Fruit fly (Drosophila melanogaster) whole organism, embryonic: Measurements from ENCODE around the gene bol.

ENCODE experiments used
- B-H2 ChIP-seq: fragments of 200-800 bp; sonication (Bioruptor generic); optimal IDR thresholded peaks from 2 replicates; lab custom pipeline; 2018; ENCODE audit warnings: missing biosample characterization, mild to moderate bottlenecking, missing genetic modification characterization
- Bdp1 ChIP-seq: fragments of 200-800 bp; sonication (Bioruptor generic); optimal IDR thresholded peaks from 3 replicates; lab custom pipeline; 2016; ENCODE audit warnings: missing biosample characterization, missing genetic modification characterization
- CG10959 ChIP-seq: fragments of 200-800 bp; sonication (Bioruptor generic); IDR thresholded peaks from 2 replicates; pipeline ENCODE4 v1.3.6; 2022; ENCODE audit warnings: missing biosample characterization, missing genetic modification characterization
- CG11398 ChIP-seq: fragments of 200-800 bp; sonication (Bioruptor generic); optimal IDR thresholded peaks from 2 replicates; lab custom pipeline; 2016; ENCODE audit warnings: missing biosample characterization, missing genetic modification characterization
- CG12104 ChIP-seq: fragments of 200-800 bp; sonication (Bioruptor generic); optimal IDR thresholded peaks from 3 replicates; lab custom pipeline; 2016; ENCODE audit warnings: missing biosample characterization, missing genetic modification characterization
- CG13894 ChIP-seq: fragments of 200-800 bp; sonication (Bioruptor generic); optimal IDR thresholded peaks from 3 replicates; lab custom pipeline; 2018; ENCODE audit warnings: missing biosample characterization, mild to moderate bottlenecking, missing genetic modification characterization, moderate library complexity
- CG14014 ChIP-seq: fragments of 200-800 bp; sonication (Bioruptor generic); IDR thresholded peaks from 2 replicates; pipeline ENCODE4 v1.3.6; 2022; ENCODE audit warnings: missing biosample characterization, missing genetic modification characterization
- CG14710 ChIP-seq: fragments of 200-800 bp; sonication (Bioruptor generic); optimal IDR thresholded peaks from 3 replicates; lab custom pipeline; 2019; ENCODE audit warnings: missing biosample characterization, mild to moderate bottlenecking, missing genetic modification characterization, moderate library complexity
- CG15269 ChIP-seq: fragments of 200-800 bp; sonication (Bioruptor generic); optimal IDR thresholded peaks from 2 replicates; lab custom pipeline; 2018; ENCODE audit warnings: missing biosample characterization, mild to moderate bottlenecking, missing genetic modification characterization, moderate library complexity
- CG16815 ChIP-seq: fragments of 200-800 bp; sonication (Bioruptor generic); optimal IDR thresholded peaks from 3 replicates; lab custom pipeline; 2017; ENCODE audit warnings: missing biosample characterization, mild to moderate bottlenecking, missing genetic modification characterization
- CG18011 ChIP-seq: fragments of 200-800 bp; sonication (Bioruptor generic); optimal IDR thresholded peaks from 2 replicates; lab custom pipeline; 2017; ENCODE audit warnings: missing biosample characterization, missing genetic modification characterization, mild to moderate bottlenecking, moderate library complexity, missing genotype
- CG18619 ChIP-seq: fragments of 200-800 bp; sonication (Bioruptor generic); optimal IDR thresholded peaks from 3 replicates; lab custom pipeline; 2017; ENCODE audit warnings: missing biosample characterization, mild to moderate bottlenecking, missing genetic modification characterization
- CG31224 ChIP-seq: fragments of 200-800 bp; sonication (Bioruptor generic); IDR thresholded peaks from 2 replicates; pipeline ENCODE4 v1.3.6; 2022; ENCODE audit warnings: missing biosample characterization, missing genetic modification characterization
- CG8281 ChIP-seq: fragments of 200-800 bp; sonication (Bioruptor generic); optimal IDR thresholded peaks from 2 replicates; lab custom pipeline; 2018; ENCODE audit warnings: missing biosample characterization, mild to moderate bottlenecking, missing genetic modification characterization, moderate library complexity
- CG8944 ChIP-seq: fragments of 200-800 bp; sonication (Bioruptor generic); optimal IDR thresholded peaks from 3 replicates; lab custom pipeline; 2016; ENCODE audit warnings: missing biosample characterization, missing genetic modification characterization
- CG9437 ChIP-seq: fragments of 200-800 bp; sonication (Bioruptor generic); optimal IDR thresholded peaks from 2 replicates; lab custom pipeline; 2018; ENCODE audit warnings: missing biosample characterization, mild to moderate bottlenecking, missing genetic modification characterization
- D19A ChIP-seq: fragments of 200-800 bp; optimal IDR thresholded peaks from 3 replicates; lab custom pipeline; 2019; ENCODE audit warnings: missing biosample characterization, mild to moderate bottlenecking, missing genetic modification characterization, moderate library complexity
- Elba2 ChIP-seq: fragments of 200-800 bp; sonication (Bioruptor generic); optimal IDR thresholded peaks from 3 replicates; lab custom pipeline; 2016; ENCODE audit warnings: missing biosample characterization, missing genetic modification characterization
- Fer1 ChIP-seq: fragments of 200-800 bp; sonication (Bioruptor generic); optimal IDR thresholded peaks from 2 replicates; lab custom pipeline; 2017; ENCODE audit warnings: missing biosample characterization, mild to moderate bottlenecking, missing genetic modification characterization
- HHEX ChIP-seq: fragments of 200-800 bp; sonication (Bioruptor generic); optimal IDR thresholded peaks from 3 replicates; lab custom pipeline; 2017; ENCODE audit warnings: missing biosample characterization, mild to moderate bottlenecking, missing genetic modification characterization, missing genetic modification reagents
- Hmr ChIP-seq: fragments of 200-800 bp; sonication (Bioruptor generic); optimal IDR thresholded peaks from 3 replicates; lab custom pipeline; 2017; ENCODE audit warnings: mild to moderate bottlenecking, missing biosample characterization, missing genetic modification reagents, missing genetic modification characterization
- Med ChIP-seq: fragments of 200-800 bp; sonication (Bioruptor generic); peaks from one replicate; lab custom pipeline; 2016; ENCODE audit warnings: missing biosample characterization, missing genetic modification characterization, mild to moderate bottlenecking, inconsistent platforms, moderate library complexity
- PHDP ChIP-seq: fragments of 200-800 bp; sonication (Bioruptor generic); optimal IDR thresholded peaks from 3 replicates; lab custom pipeline; 2018; ENCODE audit warnings: missing biosample characterization, mild to moderate bottlenecking, missing genetic modification characterization, moderate library complexity
- Pdp1 ChIP-seq, 2 experiments: fragments of 200-800 bp; sonication (Bioruptor generic); optimal IDR thresholded peaks; 3 replicates each; lab custom pipeline; 2016; ENCODE audit warnings: missing biosample characterization in 2 of 2, missing genetic modification characterization in 2 of 2, mild to moderate bottlenecking in 1 of 2, moderate library complexity in 1 of 2
- Sox100B ChIP-seq: fragments of 200-800 bp; sonication (Bioruptor generic); optimal IDR thresholded peaks from 3 replicates; lab custom pipeline; 2018; ENCODE audit warnings: missing biosample characterization, mild to moderate bottlenecking, missing genetic modification characterization
- Usf ChIP-seq: fragments of 200-800 bp; sonication (Bioruptor generic); optimal IDR thresholded peaks from 2 replicates; lab custom pipeline; 2017; ENCODE audit warnings: missing genotype, missing biosample characterization, missing genetic modification characterization
- Xrp1 ChIP-seq: fragments of 200-800 bp; sonication (Bioruptor generic); IDR thresholded peaks from 2 replicates; pipeline ENCODE4 v1.3.6; 2022; ENCODE audit warnings: missing biosample characterization, missing genetic modification characterization
- az2 ChIP-seq: fragments of 200-800 bp; sonication (Bioruptor generic); optimal IDR thresholded peaks from 3 replicates; lab custom pipeline; 2016; ENCODE audit warnings: missing biosample characterization, missing genetic modification characterization
- cas ChIP-seq: fragments of 200-800 bp; sonication (Bioruptor generic); IDR thresholded peaks from 2 replicates; pipeline ENCODE4 v1.3.6; 2022; ENCODE audit warnings: missing biosample characterization, missing genetic modification characterization
- ci ChIP-seq: fragments of 200-800 bp; sonication (Bioruptor generic); IDR thresholded peaks from 3 replicates; pipeline ENCODE4 v1.3.6; 2022; ENCODE audit warnings: missing biosample characterization, missing genetic modification characterization
- dati ChIP-seq: fragments of 200-800 bp; sonication (Bioruptor generic); IDR thresholded peaks from 2 replicates; pipeline ENCODE4 v1.3.6; 2022; ENCODE audit warnings: missing biosample characterization, missing genetic modification characterization
- fd102C ChIP-seq: fragments of 200-800 bp; sonication (Bioruptor generic); optimal IDR thresholded peaks from 2 replicates; lab custom pipeline; 2018; ENCODE audit warnings: missing biosample characterization, mild to moderate bottlenecking, missing genetic modification characterization, moderate library complexity
- fd3F ChIP-seq: fragments of 200-800 bp; sonication (Bioruptor generic); optimal IDR thresholded peaks from 2 replicates; lab custom pipeline; 2018; ENCODE audit warnings: missing biosample characterization, mild to moderate bottlenecking, missing genetic modification characterization, moderate library complexity
- gem ChIP-seq: fragments of 200-800 bp; sonication (Bioruptor generic); optimal IDR thresholded peaks from 2 replicates; lab custom pipeline; 2019; ENCODE audit warnings: missing biosample characterization, mild to moderate bottlenecking, missing genetic modification characterization, moderate library complexity
- gsb-n ChIP-seq: fragments of 200-800 bp; sonication (Bioruptor generic); optimal IDR thresholded peaks from 3 replicates; lab custom pipeline; 2018; ENCODE audit warnings: missing biosample characterization, mild to moderate bottlenecking, missing genetic modification characterization
- klu ChIP-seq: fragments of 200-800 bp; sonication (Bioruptor generic); IDR thresholded peaks from 2 replicates; pipeline ENCODE4 v1.3.6; 2022; ENCODE audit warnings: missing biosample characterization, missing genetic modification characterization
- pan ChIP-seq, 4 experiments: fragments of >200 bp in 3 of 4; fragments of 200-800 bp in 1 of 4; sonication (Bioruptor generic) in 1 of 4; optimal IDR thresholded peaks in 3 of 4; IDR thresholded peaks in 1 of 4; 2 replicates each; pipeline versions ENCODE4 v1.3.6 to Lab custom; 2017 to 2022; ENCODE audit warnings: missing biosample characterization in 2 of 4, missing genetic modification characterization in 2 of 4, mixed read lengths in 1 of 4
- ranshi ChIP-seq: fragments of 200-800 bp; sonication (Bioruptor generic); IDR thresholded peaks from 2 replicates; pipeline ENCODE4 v1.3.6; 2022; ENCODE audit warnings: missing biosample characterization, missing genetic modification characterization
- rib ChIP-seq: fragments of 200-800 bp; sonication (Bioruptor generic); IDR thresholded peaks from 2 replicates; pipeline ENCODE4 v1.3.6; 2022; ENCODE audit warnings: missing biosample characterization, missing genetic modification characterization
- stwl ChIP-seq: fragments of 200-800 bp; sonication (Bioruptor generic); optimal IDR thresholded peaks from 3 replicates; lab custom pipeline; 2018; ENCODE audit warnings: missing biosample characterization, mild to moderate bottlenecking, missing genetic modification characterization, moderate library complexity
- tll ChIP-seq, 2 experiments: fragments of 200-800 bp in 1 of 2; fragments of >200 bp in 1 of 2; sonication (Bioruptor generic) in 1 of 2; optimal IDR thresholded peaks; 2 replicates each; lab custom pipeline; 2017 to 2019; ENCODE audit warnings: missing biosample characterization in 2 of 2, missing genetic modification characterization in 2 of 2, mild to moderate bottlenecking in 1 of 2, moderate library complexity in 1 of 2
- z ChIP-seq: fragments of 200-800 bp; sonication (Bioruptor generic); IDR thresholded peaks from 3 replicates; pipeline ENCODE4 v1.3.6; 2022; ENCODE audit warnings: missing biosample characterization, missing genetic modification characterization
- zen ChIP-seq: fragments of 200-800 bp; sonication (Bioruptor generic); optimal IDR thresholded peaks from 3 replicates; lab custom pipeline; 2018; ENCODE audit warnings: missing biosample characterization, mild to moderate bottlenecking, missing genetic modification characterization, moderate library complexity

bol gene

dm6 chr3L:9062816-9063215 is 71.4 kb downstream of the bol start:
- peak; percentile 97 for TF ChIP-seq CG14710
- no peak for TF ChIP-seq Elba2 (GFP tag; lab: Kevin White, UChicago)
- peak; percentile 20 for TF ChIP-seq stwl

dm6 chr3L:9061449-9061848 is 72.8 kb downstream of the bol start:
- no peak for TF ChIP-seq pan (optimal IDR thresholded peaks at IDR 0.05; lab: Kevin White, UChicago)
- TF ChIP-seq pan (GFP tag; optimal IDR thresholded peaks at IDR 0.05 in 1 of 2, IDR thresholded peaks at IDR 0.05 in 1 of 2): no peak
- TF ChIP-seq klu (GFP tag; lab: Robert Waterston, UW): no peak
- TF ChIP-seq, all 482 proteins: peak for 0

- TF ChIP-seq gem (peak; percentile 26), CG13894 (tag; lab: Kevin White, UChicago) (peak; percentile 94), Pdp1 (GFP tag; optimal IDR thresholded peaks at IDR 0.05; lab: Kevin White, UChicago) (peak in 1 of 2 experiments; percentile 17), ranshi (GFP tag; lab: Robert Waterston, UW) (no peak), rib (GFP tag; lab: Robert Waterston, UW) (peak; percentile 35; the same call in 1 of the 2 replicates), Hmr (peak; percentile 4), Med (peak; percentile 20), PHDP (tag; lab: Kevin White, UChicago) (no peak)
- TF ChIP-seq, all 482 proteins: peak for 6
Observed at dm6 chr3L:9059611-9060203, 74.5 kb downstream of the bol start.

- TF ChIP-seq Fer1: peak; percentile 96
- TF ChIP-seq az2 (GFP tag; lab: Kevin White, UChicago): peak; percentile 87
- peak; percentile 94 for TF ChIP-seq Xrp1
- peak; percentile 87 for TF ChIP-seq CG18619 (GFP tag; lab: Kevin White, UChicago)
- TF ChIP-seq CG8281 (tag; lab: Kevin White, UChicago): peak; percentile 71
- TF ChIP-seq CG31224 (GFP tag; lab: Robert Waterston, UW): peak; percentile 84
- peak; percentile 90 for TF ChIP-seq HHEX
- peak; percentile 86 for TF ChIP-seq Sox100B
- TF ChIP-seq gsb-n (tag; lab: Kevin White, UChicago): peak; percentile 88
- TF ChIP-seq CG14014 (GFP tag; lab: Robert Waterston, UW): peak; percentile 88
- TF ChIP-seq cas (GFP tag; lab: Robert Waterston, UW): peak; percentile 79
- peak; percentile 90 for TF ChIP-seq CG9437 (GFP tag; lab: Kevin White, UChicago)
- TF ChIP-seq CG10959 (GFP tag; lab: Robert Waterston, UW): peak; percentile 79
- TF ChIP-seq Bdp1: peak; percentile 30
- TF ChIP-seq Usf: peak; percentile 80
- no peak for TF ChIP-seq fd102C (GFP tag; lab: Kevin White, UChicago)
- TF ChIP-seq fd3F (GFP tag; lab: Kevin White, UChicago): peak; percentile 79
- TF ChIP-seq zen (tag; lab: Kevin White, UChicago): peak; percentile 74
- peak; percentile 89 for TF ChIP-seq CG12104 (GFP tag; lab: Kevin White, UChicago)
- peak; percentile 87 for TF ChIP-seq D19A (tag; lab: Kevin White, UChicago)
- peak; percentile 90 for TF ChIP-seq CG15269 (tag; lab: Kevin White, UChicago)
- TF ChIP-seq CG11398: peak; percentile 6
- TF ChIP-seq ci (GFP tag; lab: Robert Waterston, UW): peak; percentile 92
- no peak for TF ChIP-seq z (GFP tag; lab: Robert Waterston, UW)
- peak; percentile 54 for TF ChIP-seq dati (GFP tag; lab: Robert Waterston, UW)
- TF ChIP-seq CG16815 (GFP tag; lab: Kevin White, UChicago): peak; percentile 82
- peak; percentile 62 for TF ChIP-seq CG18011 (GFP tag; lab: Kevin White, UChicago)
- TF ChIP-seq CG8944 (GFP tag; lab: Kevin White, UChicago): peak; percentile 51
- TF ChIP-seq B-H2 (GFP tag; lab: Kevin White, UChicago): peak; percentile 97
- TF ChIP-seq tll (GFP tag; optimal IDR thresholded peaks at IDR 0.05; lab: Kevin White, UChicago): no peak
Observed at dm6 chr3L:9057429-9058088, 76.6 kb downstream of the bol start.
